Worm (Caenorhabditis elegans) whole organism, L2 larva: ENCODE measurements around the gene Y56A3A.33.

ENCODE experiments used
- C34F6.9 ChIP-seq: fragments of 150-350 bp; optimal IDR thresholded peaks from 2 replicates; lab custom pipeline; 2014; ENCODE audit warnings: missing biosample characterization, missing genetic modification characterization
- F13H6.1 ChIP-seq: sonication (generic microtip); optimal IDR thresholded peaks from 2 replicates; lab custom pipeline; 2016; ENCODE audit warnings: missing genetic modification characterization, missing compliant biosample characterization
- R02D3.7 ChIP-seq: fragments of 150-350 bp; optimal IDR thresholded peaks from 2 replicates; lab custom pipeline; 2014; ENCODE audit warnings: missing biosample characterization, missing genetic modification characterization
- ZK546.5 ChIP-seq: sonication (generic microtip); optimal IDR thresholded peaks from 2 replicates; lab custom pipeline; 2017; ENCODE audit warnings: missing biosample characterization, missing genetic modification characterization
- alr-1 ChIP-seq: fragments of 150-350 bp; optimal IDR thresholded peaks from 2 replicates; lab custom pipeline; 2014; ENCODE audit warnings: missing biosample characterization, missing genetic modification characterization
- blmp-1 ChIP-seq: sonication (generic microtip); optimal IDR thresholded peaks from 2 replicates; lab custom pipeline; 2017; ENCODE audit warnings: missing genetic modification characterization, mild to moderate bottlenecking, missing compliant biosample characterization, antibody characterized with exemption, moderate library complexity; ENCODE audit not compliant: insufficient read depth
- ceh-16 ChIP-seq: fragments of 150-350 bp; optimal IDR thresholded peaks from 2 replicates; lab custom pipeline; 2014; ENCODE audit warnings: missing biosample characterization, missing genetic modification characterization
- crh-2 ChIP-seq: sonication (generic microtip); optimal IDR thresholded peaks from 2 replicates; lab custom pipeline; 2017; ENCODE audit warnings: missing biosample characterization, missing genetic modification characterization
- dmd-4 ChIP-seq: sonication (generic microtip); optimal IDR thresholded peaks from 2 replicates; lab custom pipeline; 2017; ENCODE audit warnings: missing biosample characterization, missing genetic modification characterization
- egl-27 ChIP-seq: sonication (generic microtip); optimal IDR thresholded peaks from 3 replicates; lab custom pipeline; 2017; ENCODE audit warnings: missing biosample characterization, missing genetic modification reagents, missing genetic modification characterization
- elt-1 ChIP-seq: fragments of 150-350 bp; optimal IDR thresholded peaks from 2 replicates; lab custom pipeline; 2014; ENCODE audit warnings: missing biosample characterization, missing genetic modification characterization
- elt-3 ChIP-seq: sonication (generic microtip); optimal IDR thresholded peaks from 2 replicates; lab custom pipeline; 2017; ENCODE audit warnings: missing biosample characterization, missing genetic modification characterization
- gmeb-1 ChIP-seq: fragments of 150-350 bp; optimal IDR thresholded peaks from 2 replicates; lab custom pipeline; 2014; ENCODE audit warnings: missing biosample characterization, missing genetic modification characterization
- lin-11 ChIP-seq: fragments of 150-350 bp; sonication (generic microtip); optimal IDR thresholded peaks from 2 replicates; lab custom pipeline; 2014; ENCODE audit warnings: missing biosample characterization, missing genetic modification characterization, inconsistent platforms, mixed read lengths
- lsy-2 ChIP-seq, 2 experiments: fragments of 150-350 bp in 1 of 2; sonication (generic microtip) in 1 of 2; optimal IDR thresholded peaks; 2 replicates each; lab custom pipeline; 2014 to 2017; ENCODE audit warnings: missing biosample characterization in 2 of 2, missing genetic modification characterization in 2 of 2
- mab-5 ChIP-seq: fragments of 150-350 bp; optimal IDR thresholded peaks from 2 replicates; lab custom pipeline; 2014; ENCODE audit warnings: missing biosample characterization, missing genetic modification characterization
- mbf-1 ChIP-seq: sonication (generic microtip); optimal IDR thresholded peaks from 2 replicates; lab custom pipeline; 2017; ENCODE audit warnings: missing biosample characterization, missing genetic modification characterization
- nhr-10 ChIP-seq: sonication (generic microtip); optimal IDR thresholded peaks from 2 replicates; lab custom pipeline; 2017; ENCODE audit warnings: missing biosample characterization, missing genetic modification characterization
- nhr-129 ChIP-seq: fragments of 150-350 bp; optimal IDR thresholded peaks from 2 replicates; lab custom pipeline; 2014; ENCODE audit warnings: missing biosample characterization, missing genetic modification characterization
- nhr-21 ChIP-seq: fragments of 150-350 bp; optimal IDR thresholded peaks from 2 replicates; lab custom pipeline; 2014; ENCODE audit warnings: missing biosample characterization, missing genetic modification characterization
- nhr-237 ChIP-seq: fragments of 150-350 bp; optimal IDR thresholded peaks from 2 replicates; lab custom pipeline; 2014; ENCODE audit warnings: missing biosample characterization, missing genetic modification characterization
- nhr-25 ChIP-seq: fragments of 150-350 bp; sonication (generic microtip); optimal IDR thresholded peaks from 3 replicates; lab custom pipeline; 2014; ENCODE audit warnings: missing biosample characterization, missing genetic modification characterization
- nhr-77 ChIP-seq: fragments of 150-350 bp; optimal IDR thresholded peaks from 2 replicates; lab custom pipeline; 2014; ENCODE audit warnings: missing biosample characterization, missing genetic modification characterization
- peb-1 ChIP-seq: fragments of 150-350 bp; optimal IDR thresholded peaks from 2 replicates; lab custom pipeline; 2014; ENCODE audit warnings: missing biosample characterization, missing genetic modification characterization
- sem-4 ChIP-seq: fragments of 150-350 bp; optimal IDR thresholded peaks from 2 replicates; lab custom pipeline; 2014; ENCODE audit warnings: missing biosample characterization, missing genetic modification reagents, missing genetic modification characterization
- skn-1 ChIP-seq: sonication (generic microtip); optimal IDR thresholded peaks from 2 replicates; lab custom pipeline; 2017; ENCODE audit warnings: missing biosample characterization, missing genetic modification characterization
- sma-3 ChIP-seq: sonication (generic microtip); optimal IDR thresholded peaks from 2 replicates; lab custom pipeline; 2016; ENCODE audit warnings: missing genetic modification reagents, missing genetic modification characterization, missing compliant biosample characterization
- snpc-4 ChIP-seq: fragments of 150-350 bp; optimal IDR thresholded peaks from 2 replicates; lab custom pipeline; 2014; ENCODE audit warnings: missing biosample characterization, missing genetic modification characterization
- unc-39 ChIP-seq: fragments of 150-350 bp; optimal IDR thresholded peaks from 2 replicates; lab custom pipeline; 2014; ENCODE audit warnings: missing biosample characterization, missing genetic modification characterization
- unc-62 ChIP-seq: fragments of 150-350 bp; optimal IDR thresholded peaks from 2 replicates; lab custom pipeline; 2014; ENCODE audit warnings: missing biosample characterization, missing genetic modification reagents, missing genetic modification characterization
- zag-1 ChIP-seq: fragments of 150-350 bp; optimal IDR thresholded peaks from 2 replicates; lab custom pipeline; 2014; ENCODE audit warnings: missing biosample characterization, missing genetic modification characterization
- ztf-1 ChIP-seq: fragments of 200-800 bp; sonication (Bioruptor generic); conservative IDR thresholded peaks from 2 replicates; pipeline ENCODE4 v1.3.6; 2022; ENCODE audit warnings: missing genetic modification characterization, missing compliant biosample characterization
- ztf-11 ChIP-seq: sonication (generic microtip); optimal IDR thresholded peaks from 2 replicates; lab custom pipeline; 2017; ENCODE audit warnings: missing biosample characterization, missing genetic modification characterization
- ztf-4 ChIP-seq: fragments of 150-350 bp; optimal IDR thresholded peaks from 2 replicates; lab custom pipeline; 2014; ENCODE audit warnings: missing biosample characterization, missing genetic modification characterization

Y56A3A.33 gene

DNA sequence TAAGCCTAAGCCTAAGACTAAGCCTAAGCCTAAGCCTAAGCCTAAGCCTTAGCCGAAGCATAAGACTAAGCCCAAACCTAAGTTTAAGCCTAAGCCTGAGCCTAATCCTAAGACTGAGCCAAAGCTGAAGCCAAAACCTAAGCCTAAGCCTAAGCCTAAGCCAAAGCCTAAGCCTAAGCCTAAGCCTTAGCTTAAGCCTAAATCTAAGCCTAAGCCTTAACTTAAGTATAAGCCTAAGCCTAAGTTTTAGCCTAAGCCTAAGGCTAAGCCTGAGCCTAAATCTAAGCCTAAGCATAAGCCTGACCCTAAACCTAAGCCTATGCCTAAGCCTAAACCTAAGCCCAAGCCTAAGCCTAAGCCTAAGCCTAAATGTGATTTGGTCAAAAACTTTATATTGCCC, 12.4 kb upstream of the Y56A3A.33 start:
- TF ChIP-seq elt-3 (tag; lab: Kevin White, UChicago) (no peak), nhr-10 (no peak), ztf-1 (GFP tag; lab: Robert Waterston, UW) (no peak), gmeb-1 (tag; lab: Kevin White, UChicago) (no peak), lsy-2 (tag; optimal IDR thresholded peaks at IDR 0.05; lab: Kevin White, UChicago) (no peak), mab-5 (tag; lab: Kevin White, UChicago) (no peak), C34F6.9 (tag; lab: Kevin White, UChicago) (no peak), zag-1 (tag; lab: Kevin White, UChicago) (no peak), alr-1 (tag; lab: Kevin White, UChicago) (no peak), dmd-4 (tag; lab: Kevin White, UChicago) (no peak), ztf-4 (no peak), ztf-11 (tag; lab: Kevin White, UChicago) (no peak), peb-1 (tag; lab: Kevin White, UChicago) (no peak), skn-1 (tag; lab: Kevin White, UChicago) (no peak), nhr-237 (tag; lab: Kevin White, UChicago) (no peak)

DNA sequence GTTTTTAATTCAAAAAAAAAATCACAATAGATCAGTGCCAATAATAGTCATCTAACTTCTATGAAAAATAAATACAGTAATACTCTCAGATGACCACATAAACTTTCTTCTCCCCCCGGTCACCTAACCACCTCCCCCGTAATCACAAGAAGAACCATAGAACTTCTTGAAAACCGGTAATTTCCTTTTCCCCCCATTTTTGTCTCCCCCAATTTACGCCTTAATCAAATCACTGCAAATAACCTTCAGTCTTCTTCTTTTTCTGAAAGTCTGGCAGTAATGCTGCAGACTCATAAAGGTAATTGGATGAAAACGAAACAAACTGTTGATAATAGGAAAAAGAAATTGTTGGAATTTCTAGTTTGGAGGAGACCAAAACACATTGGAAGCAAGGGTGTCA, 11.8 kb upstream of the Y56A3A.33 start:
- TF ChIP-seq sem-4 (tag; lab: Kevin White, UChicago) (peak; percentile 52), elt-3 (tag; lab: Kevin White, UChicago) (no peak), nhr-237 (tag; lab: Kevin White, UChicago) (no peak), alr-1 (tag; lab: Kevin White, UChicago) (no peak), zag-1 (tag; lab: Kevin White, UChicago) (no peak), sma-3 (GFP tag; lab: Kevin White, UChicago) (no peak), ceh-16 (no peak), nhr-25 (tag; lab: Kevin White, UChicago) (peak; percentile 72), C34F6.9 (tag; lab: Kevin White, UChicago) (no peak), R02D3.7 (tag; lab: Kevin White, UChicago) (no peak)

DNA sequence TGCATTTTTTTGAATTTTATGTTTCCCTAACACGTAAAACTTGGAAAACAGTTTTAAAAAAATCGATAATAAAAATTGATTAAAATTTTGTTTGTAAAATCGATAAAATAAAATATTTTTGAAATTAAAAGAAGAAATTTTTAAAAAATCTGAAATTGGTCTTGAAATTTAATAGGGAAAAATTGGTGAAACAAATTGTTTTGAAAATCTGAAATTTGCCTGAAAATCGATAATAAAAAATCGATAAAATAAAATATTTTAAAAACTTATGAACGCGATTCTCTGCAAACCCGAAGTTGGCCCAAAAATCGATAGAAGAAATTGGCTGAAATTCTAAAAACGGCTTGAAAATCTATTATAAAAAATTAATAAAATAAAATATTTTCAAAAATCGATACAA, 11.0 kb upstream of the Y56A3A.33 start:
- TF ChIP-seq unc-39 (tag; lab: Kevin White, UChicago) (no peak), mab-5 (tag; lab: Kevin White, UChicago) (no peak), mbf-1 (tag; lab: Kevin White, UChicago) (no peak), sma-3 (GFP tag; lab: Kevin White, UChicago) (no peak), blmp-1 (no peak), unc-62 (GFP tag; lab: Kevin White, UChicago) (no peak)

DNA sequence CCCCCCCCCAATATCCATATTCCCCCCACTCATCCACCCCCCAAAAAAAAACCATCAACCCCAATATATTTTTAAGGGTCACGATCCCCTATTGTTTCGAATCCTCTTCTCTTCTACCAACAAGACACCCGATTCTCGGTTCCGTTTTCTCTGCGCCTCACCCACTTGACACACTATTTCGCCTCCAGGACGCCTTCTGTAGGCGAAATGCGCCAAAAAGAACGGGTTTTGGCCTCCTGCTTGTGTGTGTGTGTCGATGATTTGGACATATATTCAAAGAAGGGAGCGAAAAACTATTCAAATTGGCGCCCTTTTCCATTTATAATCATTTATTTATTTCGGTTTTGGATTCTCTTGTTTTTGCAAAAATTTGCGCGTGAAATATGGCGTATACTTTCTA, 10.3 kb upstream of the Y56A3A.33 start:
- TF ChIP-seq elt-1 (no peak), sem-4 (tag; lab: Kevin White, UChicago) (peak; percentile 5), sma-3 (GFP tag; lab: Kevin White, UChicago) (peak; percentile 21), snpc-4 (tag; lab: Kevin White, UChicago) (no peak), nhr-25 (tag; lab: Kevin White, UChicago) (peak; percentile 52)

DNA sequence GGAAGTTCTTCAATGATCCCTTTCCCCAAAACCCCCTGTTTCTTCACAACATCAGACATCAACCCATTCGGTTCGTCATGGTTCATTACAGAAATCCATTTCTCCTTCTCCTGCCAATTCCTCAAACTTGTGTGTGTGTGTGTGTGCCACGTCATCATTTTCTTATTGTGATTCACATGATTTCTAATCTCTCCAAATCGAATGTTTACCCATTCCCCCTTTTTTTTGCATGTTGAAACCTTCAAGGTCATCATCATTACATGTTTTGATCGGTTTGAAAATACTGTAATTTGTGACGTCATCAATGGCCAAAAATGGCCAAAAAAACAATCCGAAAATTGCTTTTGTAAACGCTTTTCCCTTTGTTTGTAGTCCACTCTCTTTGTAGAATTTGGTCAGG, 7.0 kb upstream of the Y56A3A.33 start:
- no peak for TF ChIP-seq unc-39 (tag; lab: Kevin White, UChicago)
- TF ChIP-seq blmp-1 = no peak
- no peak for TF ChIP-seq egl-27
- peak; percentile 94 for TF ChIP-seq crh-2 (tag; lab: Kevin White, UChicago)
- peak; percentile 67 for TF ChIP-seq sma-3 (GFP tag; lab: Kevin White, UChicago)
- TF ChIP-seq sem-4 (tag; lab: Kevin White, UChicago) = no peak
- TF ChIP-seq lin-11 = no peak
- TF ChIP-seq nhr-25 (tag; lab: Kevin White, UChicago) = peak; percentile 74
- no peak for TF ChIP-seq ZK546.5 (tag; lab: Kevin White, UChicago)
- TF ChIP-seq elt-3 (tag; lab: Kevin White, UChicago) = no peak

DNA sequence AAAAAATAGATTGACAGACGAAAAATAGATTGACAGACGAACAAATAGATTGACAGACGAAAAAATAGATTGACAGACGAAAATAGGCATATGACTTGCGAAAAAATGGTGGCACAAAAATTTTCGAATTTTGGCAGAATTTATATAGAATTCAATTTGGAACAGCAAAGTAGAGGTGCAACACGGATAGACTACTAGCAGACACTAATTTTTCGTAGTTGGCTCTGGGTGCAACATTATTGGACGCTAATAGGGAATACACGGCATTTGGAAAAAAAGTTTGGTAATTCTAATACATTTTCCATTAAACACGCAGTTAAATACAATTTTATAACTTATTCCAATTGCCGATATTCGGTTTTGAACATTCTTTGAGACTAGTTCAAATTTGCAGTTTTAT, 6.6 kb upstream of the Y56A3A.33 start:
- no peak for TF ChIP-seq nhr-21 (tag; lab: Kevin White, UChicago)
- TF ChIP-seq F13H6.1 (tag; lab: Kevin White, UChicago) = no peak
- no peak for TF ChIP-seq unc-62 (GFP tag; lab: Kevin White, UChicago)
- TF ChIP-seq nhr-129 (tag; lab: Kevin White, UChicago) = no peak
- TF ChIP-seq nhr-77 (tag; lab: Kevin White, UChicago) = no peak
- no peak for TF ChIP-seq blmp-1
- TF ChIP-seq elt-1 = no peak
